Fruit fly (Drosophila melanogaster) whole organism, embryonic: ENCODE data around the gene ec.

Experiments used
- Abd-B ChIP-seq: fragments of 200-800 bp; sonication (Bioruptor generic); optimal IDR thresholded peaks from 2 replicates; lab custom pipeline; 2018; ENCODE audit warnings: missing biosample characterization, mild to moderate bottlenecking, missing genetic modification characterization, moderate library complexity
- CG10654 ChIP-seq: fragments of 200-800 bp; sonication (Bioruptor generic); optimal IDR thresholded peaks from 2 replicates; lab custom pipeline; 2016; ENCODE audit warnings: missing biosample characterization, missing genetic modification characterization
- CG10959 ChIP-seq: fragments of 200-800 bp; sonication (Bioruptor generic); IDR thresholded peaks from 2 replicates; pipeline ENCODE4 v1.3.6; 2022; ENCODE audit warnings: missing biosample characterization, missing genetic modification characterization
- CG11504 ChIP-seq: fragments of 200-800 bp; sonication (Bioruptor generic); optimal IDR thresholded peaks from 3 replicates; lab custom pipeline; 2019; ENCODE audit warnings: missing biosample characterization, mild to moderate bottlenecking, missing genetic modification characterization, moderate library complexity
- CG12299 ChIP-seq: fragments of 200-800 bp; sonication (Bioruptor generic); optimal IDR thresholded peaks from 2 replicates; lab custom pipeline; 2018; ENCODE audit warnings: missing biosample characterization, mild to moderate bottlenecking, missing genetic modification characterization
- CG13123 ChIP-seq: fragments of 200-800 bp; sonication (Bioruptor generic); optimal IDR thresholded peaks from 2 replicates; lab custom pipeline; 2016; ENCODE audit warnings: missing biosample characterization, missing genetic modification characterization
- CG13287 ChIP-seq: fragments of 200-800 bp; sonication (Bioruptor generic); IDR thresholded peaks from 2 replicates; pipeline ENCODE4 v1.3.6; 2022; ENCODE audit warnings: missing biosample characterization, missing genetic modification characterization; ENCODE audit not compliant: partially characterized antibody
- CG15479 ChIP-seq: fragments of 200-800 bp; sonication (Bioruptor generic); optimal IDR thresholded peaks from 3 replicates; lab custom pipeline; 2019; ENCODE audit warnings: missing biosample characterization, mild to moderate bottlenecking, missing genetic modification characterization, moderate library complexity
- CG17912 ChIP-seq: fragments of 200-800 bp; sonication (Bioruptor generic); optimal IDR thresholded peaks from 2 replicates; lab custom pipeline; 2018; ENCODE audit warnings: missing biosample characterization, mild to moderate bottlenecking, missing genetic modification characterization
- CG1792 ChIP-seq: fragments of 200-800 bp; sonication (Bioruptor generic); optimal IDR thresholded peaks from 2 replicates; lab custom pipeline; 2016; ENCODE audit warnings: missing biosample characterization, missing genetic modification characterization
- CG18476 ChIP-seq: fragments of 200-800 bp; sonication (Bioruptor generic); optimal IDR thresholded peaks from 2 replicates; lab custom pipeline; 2016; ENCODE audit warnings: missing biosample characterization, mild to moderate bottlenecking, missing genetic modification characterization
- CG3281 ChIP-seq: fragments of 200-800 bp; sonication (Bioruptor generic); optimal IDR thresholded peaks from 3 replicates; lab custom pipeline; 2017; ENCODE audit warnings: missing biosample characterization, mild to moderate bottlenecking, missing genetic modification characterization
- CG3407 ChIP-seq: fragments of 200-800 bp; sonication (Bioruptor generic); optimal IDR thresholded peaks from 2 replicates; lab custom pipeline; 2018; ENCODE audit warnings: missing biosample characterization, mild to moderate bottlenecking, missing genetic modification characterization
- CG3838 ChIP-seq: fragments of 200-800 bp; sonication (Bioruptor generic); optimal IDR thresholded peaks from 3 replicates; lab custom pipeline; 2016; ENCODE audit warnings: missing biosample characterization, missing genetic modification characterization
- CG6689 ChIP-seq: fragments of 200-800 bp; sonication (Bioruptor generic); IDR thresholded peaks from 2 replicates; pipeline ENCODE4 v1.3.6; 2022; ENCODE audit warnings: missing biosample characterization, missing genetic modification characterization
- CHES-1-like ChIP-seq: fragments of 200-800 bp; sonication (Bioruptor generic); optimal IDR thresholded peaks from 2 replicates; lab custom pipeline; 2016; ENCODE audit warnings: missing biosample characterization, missing genetic modification characterization
- Chrac-16 ChIP-seq: fragments of 200-800 bp; sonication (Bioruptor generic); optimal IDR thresholded peaks from 3 replicates; lab custom pipeline; 2016; ENCODE audit warnings: missing biosample characterization, missing genetic modification characterization
- D19A ChIP-seq: fragments of 200-800 bp; optimal IDR thresholded peaks from 3 replicates; lab custom pipeline; 2019; ENCODE audit warnings: missing biosample characterization, mild to moderate bottlenecking, missing genetic modification characterization, moderate library complexity
- Dip3 ChIP-seq: fragments of 200-800 bp; sonication (Bioruptor generic); optimal IDR thresholded peaks from 3 replicates; lab custom pipeline; 2016; ENCODE audit warnings: missing biosample characterization, missing genetic modification characterization
- E2f1 ChIP-seq: fragments of 200-800 bp; sonication (Bioruptor generic); IDR thresholded peaks from 2 replicates; pipeline ENCODE4 v1.3.6; 2022; ENCODE audit warnings: missing biosample characterization, missing genetic modification characterization
- HLH54F ChIP-seq: fragments of 200-800 bp; sonication (Bioruptor generic); optimal IDR thresholded peaks from 3 replicates; lab custom pipeline; 2016; ENCODE audit warnings: missing biosample characterization, missing genetic modification characterization
- Lhr ChIP-seq: fragments of 200-800 bp; sonication (Bioruptor generic); optimal IDR thresholded peaks from 3 replicates; lab custom pipeline; 2017; ENCODE audit warnings: mild to moderate bottlenecking, missing biosample characterization, missing genetic modification reagents, missing genetic modification characterization
- Med ChIP-seq: fragments of 200-800 bp; sonication (Bioruptor generic); peaks from one replicate; lab custom pipeline; 2016; ENCODE audit warnings: missing biosample characterization, missing genetic modification characterization, mild to moderate bottlenecking, inconsistent platforms, moderate library complexity
- Mrtf ChIP-seq: fragments of 200-800 bp; sonication (Bioruptor generic); IDR thresholded peaks from 3 replicates; pipeline ENCODE4 v1.3.6; 2022; ENCODE audit warnings: missing biosample characterization, missing genetic modification characterization
- Ptx1 ChIP-seq: fragments of 200-800 bp; sonication (Bioruptor generic); IDR thresholded peaks from 2 replicates; pipeline ENCODE4 v1.3.6; 2022; ENCODE audit warnings: missing biosample characterization, missing genetic modification characterization
- Sox102F ChIP-seq: fragments of 200-800 bp; sonication (Bioruptor generic); optimal IDR thresholded peaks from 2 replicates; lab custom pipeline; 2018; ENCODE audit warnings: missing biosample characterization, mild to moderate bottlenecking, missing genetic modification characterization, moderate library complexity
- Ssrp ChIP-seq: fragments of 200-800 bp; sonication (Bioruptor generic); optimal IDR thresholded peaks from 2 replicates; lab custom pipeline; 2018; ENCODE audit warnings: missing biosample characterization, mild to moderate bottlenecking, missing genetic modification characterization, moderate library complexity
- Xrp1 ChIP-seq: fragments of 200-800 bp; sonication (Bioruptor generic); IDR thresholded peaks from 2 replicates; pipeline ENCODE4 v1.3.6; 2022; ENCODE audit warnings: missing biosample characterization, missing genetic modification characterization
- bcd ChIP-seq: fragments of 200-800 bp; sonication (Bioruptor generic); optimal IDR thresholded peaks from 2 replicates; lab custom pipeline; 2017; ENCODE audit warnings: missing biosample characterization, mild to moderate bottlenecking, missing genetic modification characterization
- btn ChIP-seq: fragments of 200-800 bp; sonication (Bioruptor generic); optimal IDR thresholded peaks from 2 replicates; lab custom pipeline; 2016; ENCODE audit warnings: missing biosample characterization, missing genetic modification characterization
- corto ChIP-seq: fragments of 200-800 bp; sonication (Bioruptor generic); optimal IDR thresholded peaks from 2 replicates; lab custom pipeline; 2016; ENCODE audit warnings: missing biosample characterization, mild to moderate bottlenecking, missing genetic modification characterization, moderate library complexity
- emc ChIP-seq: fragments of 200-800 bp; sonication (Bioruptor generic); optimal IDR thresholded peaks from 2 replicates; lab custom pipeline; 2016; ENCODE audit warnings: missing biosample characterization, missing genetic modification characterization
- eyg ChIP-seq: fragments of 200-800 bp; sonication (Bioruptor generic); optimal IDR thresholded peaks from 3 replicates; lab custom pipeline; 2016; ENCODE audit warnings: missing biosample characterization, missing genetic modification characterization
- grau ChIP-seq: fragments of 200-800 bp; optimal IDR thresholded peaks from 3 replicates; lab custom pipeline; 2019; ENCODE audit warnings: missing biosample characterization, mild to moderate bottlenecking, missing genetic modification characterization, moderate library complexity
- nom ChIP-seq: fragments of 200-800 bp; sonication (Bioruptor generic); optimal IDR thresholded peaks from 2 replicates; lab custom pipeline; 2017; ENCODE audit warnings: missing biosample characterization, missing genetic modification characterization, mild to moderate bottlenecking, moderate library complexity, missing genetic modification reagents
- repo ChIP-seq: fragments of 200-800 bp; sonication (Bioruptor generic); optimal IDR thresholded peaks from 2 replicates; lab custom pipeline; 2016; ENCODE audit warnings: missing biosample characterization, missing genetic modification characterization
- seq ChIP-seq: fragments of 200-800 bp; sonication (Bioruptor generic); IDR thresholded peaks from 2 replicates; pipeline ENCODE4 v1.3.6; 2022; ENCODE audit warnings: missing biosample characterization, missing genetic modification characterization
- sob ChIP-seq: fragments of 200-800 bp; sonication (Bioruptor generic); IDR thresholded peaks from 2 replicates; pipeline ENCODE4 v1.3.6; 2022; ENCODE audit warnings: missing biosample characterization, missing genetic modification characterization

The ec gene

dm6 chrX:3768202-3768601 lies 43.3 kb upstream of the ec start (continued):
- TF ChIP-seq emc (no peak), CG10654 (GFP tag; lab: Kevin White, UChicago) (no peak), Ptx1 (0 out of 2 replicates have a peak, but pooled peaks have one; percentile 34), CG1792 (GFP tag; lab: Kevin White, UChicago) (no peak), Chrac-16 (GFP tag; lab: Kevin White, UChicago) (peak; percentile 16), Ssrp (no peak), Sox102F (peak; percentile 47), grau (tag; lab: Kevin White, UChicago) (peak; percentile 14), CG15479 (no peak), CG17912 (GFP tag; lab: Kevin White, UChicago) (no peak), Abd-B (GFP tag; lab: Kevin White, UChicago) (no peak), CG11504 (tag; lab: Kevin White, UChicago) (peak; percentile 56), sob (GFP tag; lab: Robert Waterston, UW) (no peak; the same call in 1 of the 2 replicates), CG18476 (GFP tag; lab: Kevin White, UChicago) (no peak), E2f1 (GFP tag; lab: Robert Waterston, UW) (no peak), corto (GFP tag; lab: Kevin White, UChicago) (peak; percentile 18), CG6689 (GFP tag; lab: Robert Waterston, UW) (peak; percentile 56), CG13287 (GFP tag; lab: Robert Waterston, UW) (no peak), CG10959 (GFP tag; lab: Robert Waterston, UW) (no peak), CHES-1-like (GFP tag; lab: Kevin White, UChicago) (no peak), Lhr (GFP tag; lab: Kevin White, UChicago) (no peak), Mrtf (GFP tag; lab: Robert Waterston, UW) (0 out of 3 replicates have a peak, but pooled peaks have one; percentile 32), bcd (GFP tag; lab: Kevin White, UChicago) (no peak)

- TF ChIP-seq eyg (GFP tag; lab: Kevin White, UChicago): no peak
- no peak for TF ChIP-seq sob (GFP tag; lab: Robert Waterston, UW)
- no peak for TF ChIP-seq btn
- TF ChIP-seq CG12299 (tag; lab: Kevin White, UChicago): no peak
- TF ChIP-seq CG13123: no peak
- TF ChIP-seq Dip3 (GFP tag; lab: Kevin White, UChicago): no peak
- no peak for TF ChIP-seq nom (GFP tag; lab: Kevin White, UChicago)
- TF ChIP-seq seq: peak; percentile 41; the same call in 1 of the 2 replicates
- peak; percentile 50 for TF ChIP-seq D19A (tag; lab: Kevin White, UChicago)
- TF ChIP-seq Xrp1 (GFP tag; lab: Robert Waterston, UW): 0 out of 2 replicates have a peak, but pooled peaks have one; percentile 9
- no peak for TF ChIP-seq CG3407 (GFP tag; lab: Kevin White, UChicago)
- no peak for TF ChIP-seq CG3838 (GFP tag; lab: Kevin White, UChicago)
- TF ChIP-seq repo (GFP tag; lab: Kevin White, UChicago): no peak
- TF ChIP-seq CG3281 (GFP tag; lab: Kevin White, UChicago): no peak
- TF ChIP-seq HLH54F: no peak
- TF ChIP-seq Med (GFP tag; lab: Kevin White, UChicago): peak; percentile 72
Measured at dm6 chrX:3772434-3772810, 39.1 kb upstream of the ec start.
